Worm (Caenorhabditis elegans) whole organism, mixed stage, embryonic: ENCODE data around the gene cit-1.2.

Source experiments
- blmp-1 ChIP-seq: fragments of 150-350 bp; optimal IDR thresholded peaks from 2 replicates; lab custom pipeline; 2014; ENCODE audit warnings: missing biosample characterization, missing genetic modification characterization
- lin-32 ChIP-seq: fragments of 200-800 bp; sonication (Bioruptor generic); optimal IDR thresholded peaks from 2 replicates; lab custom pipeline; 2018; ENCODE audit warnings: mild to moderate bottlenecking, missing genetic modification characterization, missing compliant biosample characterization
- mab-5 ChIP-seq: fragments of 150-350 bp; optimal IDR thresholded peaks from 2 replicates; lab custom pipeline; 2014; ENCODE audit warnings: missing biosample characterization, missing genetic modification characterization
- nhr-12 ChIP-seq: fragments of 150-350 bp; optimal IDR thresholded peaks from 2 replicates; lab custom pipeline; 2014; ENCODE audit warnings: missing biosample characterization, missing genetic modification characterization
- nhr-76 ChIP-seq: sonication (generic microtip); optimal IDR thresholded peaks from 2 replicates; lab custom pipeline; 2017; ENCODE audit warnings: missing biosample characterization, missing genetic modification characterization
- snpc-4 ChIP-seq: fragments of 150-350 bp; optimal IDR thresholded peaks from 2 replicates; lab custom pipeline; 2014; ENCODE audit warnings: missing biosample characterization, missing genetic modification characterization
- unc-120 ChIP-seq: sonication (generic microtip); optimal IDR thresholded peaks from 2 replicates; lab custom pipeline; 2017; ENCODE audit warnings: missing genetic modification characterization, missing compliant biosample characterization; ENCODE audit not compliant: poor library complexity, severe bottlenecking
- unc-39 ChIP-seq: fragments of 150-350 bp; optimal IDR thresholded peaks from 2 replicates; lab custom pipeline; 2014; ENCODE audit warnings: missing biosample characterization, missing genetic modification characterization
- zip-8 ChIP-seq: fragments of 150-350 bp; optimal IDR thresholded peaks from 2 replicates; lab custom pipeline; 2014; ENCODE audit warnings: missing biosample characterization, missing genetic modification characterization

DNA sequence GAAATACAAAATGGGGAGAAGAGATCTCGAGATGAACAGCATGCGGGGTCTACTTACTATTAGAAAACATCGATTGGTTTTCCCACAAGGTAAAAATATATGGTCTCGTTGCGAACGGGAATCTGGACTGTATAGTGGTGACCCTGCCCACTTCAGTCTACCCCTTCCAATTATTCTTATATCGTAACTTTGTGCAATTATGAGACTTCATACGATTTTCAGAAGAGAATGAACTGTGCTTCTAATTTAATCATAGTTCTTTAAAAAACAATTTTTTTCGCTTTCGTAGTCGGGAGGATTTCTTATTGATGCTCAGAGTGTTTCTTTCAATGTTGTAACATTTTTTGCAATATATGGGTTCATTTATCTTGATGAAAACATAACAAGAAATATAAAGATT is 38.5 kb upstream of the cit-1.2 start, which contains the start of gene F54H12.5:
- no peak for TF ChIP-seq lin-32 (GFP tag; lab: Kevin White, UChicago)
- no peak for TF ChIP-seq blmp-1 (tag; lab: Kevin White, UChicago)
- TF ChIP-seq mab-5 (tag; lab: Kevin White, UChicago), result no peak
- no peak for TF ChIP-seq zip-8
- TF ChIP-seq unc-120 (tag; lab: Kevin White, UChicago), result no peak
- TF ChIP-seq snpc-4, result no peak
- TF ChIP-seq nhr-76 (tag; lab: Kevin White, UChicago), result no peak
- TF ChIP-seq unc-39 (tag; lab: Kevin White, UChicago), result no peak
- no peak for TF ChIP-seq nhr-12
